Worm (Caenorhabditis elegans): ENCODE data around the gene srj-4.

DNA sequence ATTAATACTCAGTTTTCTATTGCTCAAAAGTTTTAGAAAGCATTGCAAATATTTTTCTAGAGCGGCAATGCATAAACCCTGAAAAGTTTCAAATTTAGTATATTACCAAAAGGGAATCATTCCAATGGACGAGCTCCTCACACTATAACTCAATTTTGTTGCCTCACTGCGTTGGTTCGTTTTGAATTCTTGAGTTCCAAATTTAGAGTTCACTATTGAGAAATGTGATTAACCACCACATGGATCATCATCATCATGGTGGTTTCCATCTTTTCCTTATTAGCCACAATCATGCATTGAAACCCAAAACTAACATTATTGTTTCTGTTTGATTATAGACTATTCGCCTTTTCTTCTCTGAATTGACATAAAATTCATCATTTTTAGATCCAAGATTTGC, 46.9 kb downstream of the srj-4 start:
- TF ChIP-seq zip-4 (GFP tag; optimal IDR thresholded peaks at IDR 0.05) (no peak), tlp-1 (tag; optimal IDR thresholded peaks at IDR 0.05) (no peak), unc-62 (GFP tag; optimal IDR thresholded peaks at IDR 0.05) (no peak), egl-13 (tag; optimal IDR thresholded peaks at IDR 0.05) (no peak), grh-1 (GFP tag; IDR thresholded peaks at IDR 0.05) (no peak)

All from whole organism, L1 larva.